Worm (Caenorhabditis elegans) whole organism, early embryonic: Measurements from ENCODE around the gene cyc-2.2.

Experiments used
- B0310.2 ChIP-seq: sonication (generic microtip); optimal IDR thresholded peaks from 2 replicates; lab custom pipeline; 2016; ENCODE audit warnings: mild to moderate bottlenecking, missing genetic modification characterization, missing compliant biosample characterization
- F13C5.2 ChIP-seq: sonication (generic microtip); optimal IDR thresholded peaks from 2 replicates; lab custom pipeline; 2017; ENCODE audit warnings: mild to moderate bottlenecking, missing genetic modification characterization, inconsistent platforms, missing compliant biosample characterization
- aly-1 ChIP-seq: sonication (generic microtip); optimal IDR thresholded peaks from 2 replicates; lab custom pipeline; 2016; ENCODE audit warnings: missing genetic modification characterization, missing compliant biosample characterization
- ama-1 ChIP-seq: fragments of 150-350 bp; optimal IDR thresholded peaks from 2 replicates; lab custom pipeline; 2014
- ceh-13 ChIP-seq: fragments of 200-800 bp; sonication (Bioruptor generic); optimal IDR thresholded peaks from 2 replicates; lab custom pipeline; 2018; ENCODE audit warnings: mild to moderate bottlenecking, missing genetic modification characterization, missing compliant biosample characterization
- ceh-36 ChIP-seq: sonication (generic microtip); optimal IDR thresholded peaks from 2 replicates; lab custom pipeline; 2016; ENCODE audit warnings: missing genetic modification characterization, inconsistent platforms, missing compliant biosample characterization
- ets-7 ChIP-seq: sonication (generic microtip); optimal IDR thresholded peaks from 2 replicates; lab custom pipeline; 2016; ENCODE audit warnings: missing genotype, missing genetic modification characterization, missing compliant biosample characterization
- flt-1 ChIP-seq: fragments of 200-800 bp; sonication (Bioruptor generic); IDR thresholded peaks from 2 replicates; pipeline ENCODE4 v1.3.6; 2022; ENCODE audit warnings: missing genetic modification characterization, missing compliant biosample characterization
- hmbx-1 ChIP-seq: sonication (generic microtip); optimal IDR thresholded peaks from 2 replicates; lab custom pipeline; 2016; ENCODE audit warnings: mild to moderate bottlenecking, missing genetic modification characterization, missing compliant biosample characterization
- hmg-4 ChIP-seq: fragments of 200-800 bp; sonication (Bioruptor generic); optimal IDR thresholded peaks from 2 replicates; lab custom pipeline; 2018; ENCODE audit warnings: mild to moderate bottlenecking, missing genetic modification characterization, missing compliant biosample characterization
- hnd-1 ChIP-seq: sonication (generic microtip); optimal IDR thresholded peaks from 2 replicates; lab custom pipeline; 2016; ENCODE audit warnings: missing genetic modification characterization, missing compliant biosample characterization
- pes-1 ChIP-seq: fragments of 200-800 bp; sonication (Bioruptor generic); IDR thresholded peaks from 2 replicates; pipeline ENCODE4 v1.3.6; 2022; ENCODE audit warnings: missing genetic modification reagents, missing genetic modification characterization, missing compliant biosample characterization
- scrt-1 ChIP-seq: fragments of 200-800 bp; sonication (Bioruptor generic); IDR thresholded peaks from 2 replicates; pipeline ENCODE4 v1.3.6; 2022; ENCODE audit warnings: missing genetic modification characterization, missing compliant biosample characterization
- sea-1 ChIP-seq: fragments of 200-800 bp; sonication (Bioruptor generic); conservative IDR thresholded peaks from 2 replicates; pipeline ENCODE4 v1.3.6; 2022; ENCODE audit warnings: missing genetic modification characterization, missing compliant biosample characterization
- tbx-11 ChIP-seq: fragments of 200-800 bp; sonication (Bioruptor generic); IDR thresholded peaks from 2 replicates; pipeline ENCODE4 v1.3.6; 2022; ENCODE audit warnings: missing genetic modification characterization, missing compliant biosample characterization
- tbx-37 ChIP-seq: fragments of 200-800 bp; sonication (Bioruptor generic); conservative IDR thresholded peaks from 2 replicates; pipeline ENCODE4 v1.3.6; 2022; ENCODE audit warnings: missing genetic modification reagents, missing genetic modification characterization, missing compliant biosample characterization
- tra-4 ChIP-seq: sonication (generic microtip); optimal IDR thresholded peaks from 2 replicates; lab custom pipeline; 2017; ENCODE audit warnings: missing genetic modification characterization, missing compliant biosample characterization

The cyc-2.2 gene

ce11 chrV:12599510-12600242 lies 12.3 kb downstream of the cyc-2.2 start, which contains the start of gene C14C10.5:
Gene C14C10.5, plus strand, starts transcription at chrV:12600192.
- TF ChIP-seq hnd-1: no peak
- TF ChIP-seq flt-1 (GFP tag; lab: Robert Waterston, UW): no peak
- no peak for TF ChIP-seq pes-1 (GFP tag; lab: Robert Waterston, UW)
- no peak for TF ChIP-seq sea-1 (GFP tag; lab: Robert Waterston, UW)
- no peak for TF ChIP-seq B0310.2 (tag; lab: Kevin White, UChicago)
- no peak for TF ChIP-seq ets-7
- TF ChIP-seq aly-1: no peak
- no peak for TF ChIP-seq hmbx-1 (tag; lab: Kevin White, UChicago)

- TF ChIP-seq F13C5.2 (tag; lab: Kevin White, UChicago) (no peak), tbx-37 (GFP tag; lab: Robert Waterston, UW) (no peak), ets-7 (no peak), ceh-36 (tag; lab: Kevin White, UChicago) (no peak)
These were observed 12.9 kb downstream of the cyc-2.2 start, which contains the start of the genes C14C10.10 and ril-2 for ce11 chrV:12599110-12599509. Gene C14C10.10, minus strand, starts transcription at chrV:12599128. Gene ril-2, minus strand, starts transcription at chrV:12599157.

- TF ChIP-seq pes-1 (GFP tag; lab: Robert Waterston, UW) (no peak; the same call in 1 of the 2 replicates), scrt-1 (GFP tag; lab: Robert Waterston, UW) (peak; percentile 71), ets-7 (peak; percentile 19), hnd-1 (peak; percentile 30), tra-4 (peak; percentile 65), aly-1 (peak; percentile 80), ceh-13 (peak; percentile 62), hmbx-1 (tag; lab: Kevin White, UChicago) (peak; percentile 43), tbx-37 (GFP tag; lab: Robert Waterston, UW) (peak; percentile 47), flt-1 (GFP tag; lab: Robert Waterston, UW) (peak; percentile 76), ceh-36 (tag; lab: Kevin White, UChicago) (peak; percentile 45), B0310.2 (tag; lab: Kevin White, UChicago) (peak; percentile 42), tbx-11 (GFP tag; lab: Robert Waterston, UW) (no peak), ama-1 (lab: Kevin White, UChicago) (no peak), sea-1 (GFP tag; lab: Robert Waterston, UW) (peak; percentile 77), F13C5.2 (tag; lab: Kevin White, UChicago) (peak; percentile 85), hmg-4 (GFP tag; lab: Kevin White, UChicago) (peak; percentile 90)
These were observed 15.2 kb downstream of the cyc-2.2 start for ce11 chrV:12596795-12597194.

- TF ChIP-seq B0310.2 (tag; lab: Kevin White, UChicago) (no peak), pes-1 (GFP tag; lab: Robert Waterston, UW) (no peak), tbx-37 (GFP tag; lab: Robert Waterston, UW) (no peak), ceh-13 (no peak), F13C5.2 (tag; lab: Kevin White, UChicago) (no peak), hmbx-1 (tag; lab: Kevin White, UChicago) (no peak), tbx-11 (GFP tag; lab: Robert Waterston, UW) (no peak), hnd-1 (no peak), hmg-4 (GFP tag; lab: Kevin White, UChicago) (no peak), aly-1 (no peak)
These were observed 15.8 kb downstream of the cyc-2.2 start, which contains the start of gene mma-1 for ce11 chrV:12596196-12596595. Gene mma-1, minus strand, starts transcription at chrV:12596296.

- no peak for TF ChIP-seq hmg-4 (GFP tag; lab: Kevin White, UChicago)
- no peak for TF ChIP-seq ets-7
- no peak for TF ChIP-seq flt-1 (GFP tag; lab: Robert Waterston, UW)
- TF ChIP-seq hmbx-1 (tag; lab: Kevin White, UChicago): no peak
These were observed 19.6 kb downstream of the cyc-2.2 start, which contains the start of gene C14C10.2 for ce11 chrV:12592379-12592778. Gene C14C10.2, minus strand, starts transcription at chrV:12592479.

ce11 chrV:12590601-12591000 lies 21.4 kb downstream of the cyc-2.2 start, which contains the start of gene ttr-43:
Gene ttr-43, minus strand, starts transcription at chrV:12590701.
- TF ChIP-seq tbx-11 (GFP tag; lab: Robert Waterston, UW) (no peak), hnd-1 (no peak), ceh-36 (tag; lab: Kevin White, UChicago) (no peak), pes-1 (GFP tag; lab: Robert Waterston, UW) (no peak)

- TF ChIP-seq hmbx-1 (tag; lab: Kevin White, UChicago): no peak
- TF ChIP-seq tbx-11 (GFP tag; lab: Robert Waterston, UW): no peak
- no peak for TF ChIP-seq ceh-36 (tag; lab: Kevin White, UChicago)
- TF ChIP-seq ets-7: no peak
- no peak for TF ChIP-seq pes-1 (GFP tag; lab: Robert Waterston, UW)
- TF ChIP-seq tbx-37 (GFP tag; lab: Robert Waterston, UW): no peak
These were observed 24.0 kb downstream of the cyc-2.2 start, which contains the start of gene C14C10.1 for ce11 chrV:12588030-12588429. Gene C14C10.1, plus strand, starts transcription at chrV:12588330.

- TF ChIP-seq ceh-36 (tag; lab: Kevin White, UChicago) (no peak), hmbx-1 (tag; lab: Kevin White, UChicago) (no peak), B0310.2 (tag; lab: Kevin White, UChicago) (no peak)
These were observed 25.2 kb downstream of the cyc-2.2 start for ce11 chrV:12586793-12587192.
